Fruit fly (Drosophila melanogaster) whole organism, pupa: ENCODE data around the gene Pdp1.

ENCODE experiments used
- CG15710 ChIP-seq: fragments of 200-800 bp; sonication (Bioruptor generic); optimal IDR thresholded peaks from 2 replicates; lab custom pipeline; 2018; ENCODE audit warnings: missing biosample characterization, mild to moderate bottlenecking, missing genetic modification characterization, moderate library complexity
- CG17806 ChIP-seq: fragments of 200-800 bp; sonication (Bioruptor generic); optimal IDR thresholded peaks from 2 replicates; lab custom pipeline; 2018; ENCODE audit warnings: missing biosample characterization, mild to moderate bottlenecking, missing genetic modification characterization, moderate library complexity
- CG8301 ChIP-seq: fragments of 200-800 bp; sonication (Bioruptor generic); optimal IDR thresholded peaks from 2 replicates; lab custom pipeline; 2018; ENCODE audit warnings: missing biosample characterization, mild to moderate bottlenecking, missing genetic modification characterization
- D1 ChIP-seq: fragments of 200-800 bp; sonication (Bioruptor generic); optimal IDR thresholded peaks from 2 replicates; lab custom pipeline; 2018; ENCODE audit warnings: missing biosample characterization, mild to moderate bottlenecking, missing genetic modification characterization, moderate library complexity
- Ets98B ChIP-seq: fragments of 200-800 bp; sonication (Bioruptor generic); IDR thresholded peaks from 2 replicates; pipeline ENCODE4 v1.3.6; 2022; ENCODE audit warnings: missing biosample characterization, missing genetic modification characterization
- Snoo ChIP-seq: fragments of 200-800 bp; sonication (Bioruptor generic); optimal IDR thresholded peaks from 3 replicates; lab custom pipeline; 2017; ENCODE audit warnings: missing biosample characterization, mild to moderate bottlenecking, missing genetic modification characterization, inconsistent platforms
- gl ChIP-seq: fragments of 200-800 bp; sonication (Bioruptor generic); optimal IDR thresholded peaks from 2 replicates; lab custom pipeline; 2018; ENCODE audit warnings: missing biosample characterization, mild to moderate bottlenecking, missing genetic modification characterization

- no peak for TF ChIP-seq gl (tag; lab: Kevin White, UChicago)
- no peak for TF ChIP-seq CG15710
- no peak for TF ChIP-seq CG17806 (tag; lab: Kevin White, UChicago)
- TF ChIP-seq D1 (tag; lab: Kevin White, UChicago): no peak
- TF ChIP-seq Ets98B (GFP tag; lab: Robert Waterston, UW): no peak
- TF ChIP-seq Snoo: no peak
- TF ChIP-seq CG8301 (tag; lab: Kevin White, UChicago): no peak
Measured at dm6 chr3L:7833684-7834337, 33.4 kb downstream of the Pdp1 start.
